Worm (Caenorhabditis elegans) whole organism, young adult: Measurements from ENCODE around the gene C16C8.9.
A peak's percentile ranks its signal among the peaks of the same experiment; 100 is the strongest.

Source experiments
- B0035.1 ChIP-seq: sonication (generic microtip); optimal IDR thresholded peaks from 2 replicates; lab custom pipeline; 2016; ENCODE audit warnings: missing genetic modification characterization, mild to moderate bottlenecking, missing compliant biosample characterization, missing genotype, missing genetic modification reagents
- C17E4.6 ChIP-seq: fragments of 200-800 bp; sonication (Bioruptor generic); IDR thresholded peaks from 2 replicates; pipeline ENCODE4 v1.3.6; 2022; ENCODE audit warnings: missing genetic modification reagents, missing genetic modification characterization, missing compliant biosample characterization
- F23B12.7 ChIP-seq: sonication (generic microtip); optimal IDR thresholded peaks from 2 replicates; lab custom pipeline; 2017; ENCODE audit warnings: missing genetic modification characterization, mild to moderate bottlenecking, missing compliant biosample characterization, antibody characterized with exemption, moderate library complexity; ENCODE audit not compliant: insufficient read depth
- F33H1.4 ChIP-seq: fragments of 200-800 bp; sonication (Bioruptor generic); IDR thresholded peaks from 2 replicates; pipeline ENCODE4 v1.3.6; 2022; ENCODE audit warnings: missing genetic modification reagents, missing genetic modification characterization, missing compliant biosample characterization
- Y53G8AR.9 ChIP-seq: fragments of 200-800 bp; sonication (Bioruptor generic); conservative IDR thresholded peaks from 2 replicates; pipeline ENCODE4 v1.3.6; 2022; ENCODE audit warnings: missing genetic modification reagents, missing genetic modification characterization, missing compliant biosample characterization
- Y79H2A.3 ChIP-seq: fragments of 200-800 bp; sonication (Bioruptor generic); conservative IDR thresholded peaks from 2 replicates; pipeline ENCODE4 v1.3.6; 2022; ENCODE audit warnings: missing genetic modification reagents, missing genetic modification characterization, missing compliant biosample characterization
- akir-1 ChIP-seq: fragments of 200-800 bp; sonication (Bioruptor generic); optimal IDR thresholded peaks from 2 replicates; lab custom pipeline; 2018; ENCODE audit warnings: mild to moderate bottlenecking, missing genetic modification characterization, moderate library complexity, missing compliant biosample characterization
- athp-1 ChIP-seq: sonication (generic microtip); optimal IDR thresholded peaks from 2 replicates; lab custom pipeline; 2017; ENCODE audit warnings: mild to moderate bottlenecking, missing genetic modification characterization, missing compliant biosample characterization
- attf-3 ChIP-seq: fragments of 200-800 bp; sonication (Bioruptor generic); conservative IDR thresholded peaks from 2 replicates; pipeline ENCODE4 v1.3.6; 2022; ENCODE audit warnings: missing genetic modification reagents, missing genetic modification characterization, missing compliant biosample characterization
- attf-5 ChIP-seq: fragments of 200-800 bp; sonication (Bioruptor generic); optimal IDR thresholded peaks from 2 replicates; lab custom pipeline; 2018; ENCODE audit warnings: mild to moderate bottlenecking, missing genetic modification characterization, missing compliant biosample characterization
- cebp-1 ChIP-seq, 2 experiments: fragments of 200-800 bp in 1 of 2; sonication (Bioruptor generic) in 1 of 2; sonication (generic microtip) in 1 of 2; IDR thresholded peaks in 1 of 2; optimal IDR thresholded peaks in 1 of 2; 2 replicates each; pipeline versions ENCODE4 v1.3.6 to Lab custom; 2017 to 2022; ENCODE audit warnings: missing compliant biosample characterization in 2 of 2, missing genetic modification characterization in 2 of 2, mild to moderate bottlenecking in 1 of 2, missing genetic modification reagents in 1 of 2, moderate library complexity in 1 of 2
- ceh-58 ChIP-seq: fragments of 200-800 bp; sonication (Bioruptor generic); IDR thresholded peaks from 2 replicates; pipeline ENCODE4 v1.3.6; 2022; ENCODE audit warnings: missing genetic modification characterization, missing compliant biosample characterization
- ceh-79 ChIP-seq: sonication (generic microtip); optimal IDR thresholded peaks from 2 replicates; lab custom pipeline; 2017; ENCODE audit warnings: mild to moderate bottlenecking, missing genetic modification characterization, missing compliant biosample characterization
- chd-7 ChIP-seq: sonication (generic microtip); optimal IDR thresholded peaks from 2 replicates; lab custom pipeline; 2016; ENCODE audit warnings: mild to moderate bottlenecking, missing genetic modification characterization, moderate library complexity, missing compliant biosample characterization
- dpff-1 ChIP-seq: sonication (generic microtip); optimal IDR thresholded peaks from 2 replicates; lab custom pipeline; 2017; ENCODE audit warnings: mild to moderate bottlenecking, missing genetic modification characterization, missing compliant biosample characterization
- him-1 ChIP-seq: sonication (generic microtip); optimal IDR thresholded peaks from 2 replicates; lab custom pipeline; 2016; ENCODE audit warnings: missing genotype, missing genetic modification reagents, missing genetic modification characterization, missing compliant biosample characterization
- hlh-26 ChIP-seq: fragments of 200-800 bp; sonication (Bioruptor generic); conservative IDR thresholded peaks from 2 replicates; pipeline ENCODE4 v1.3.6; 2022; ENCODE audit warnings: missing genetic modification reagents, missing genetic modification characterization, missing compliant biosample characterization
- hmg-20 ChIP-seq: fragments of 200-800 bp; sonication (Bioruptor generic); IDR thresholded peaks from 2 replicates; pipeline ENCODE4 v1.3.6; 2022; ENCODE audit warnings: missing genetic modification reagents, missing genetic modification characterization, missing compliant biosample characterization
- lin-54 ChIP-seq: fragments of 200-800 bp; sonication (Bioruptor generic); optimal IDR thresholded peaks from 2 replicates; lab custom pipeline; 2018; ENCODE audit warnings: mild to moderate bottlenecking, missing genetic modification characterization, missing compliant biosample characterization
- lsl-1 ChIP-seq: fragments of 200-800 bp; sonication (Bioruptor generic); optimal IDR thresholded peaks from 2 replicates; lab custom pipeline; 2018; ENCODE audit warnings: mild to moderate bottlenecking, missing genetic modification characterization, moderate library complexity, missing compliant biosample characterization
- madf-10 ChIP-seq: sonication (generic microtip); optimal IDR thresholded peaks from 2 replicates; lab custom pipeline; 2016; ENCODE audit warnings: mild to moderate bottlenecking, missing genetic modification characterization, missing compliant biosample characterization
- madf-6 ChIP-seq: fragments of 200-800 bp; sonication (Bioruptor generic); IDR thresholded peaks from 2 replicates; pipeline ENCODE4 v1.3.6; 2022; ENCODE audit warnings: missing genetic modification reagents, missing genetic modification characterization, missing compliant biosample characterization
- nfyb-1 ChIP-seq: fragments of 200-800 bp; sonication (Bioruptor generic); IDR thresholded peaks from 2 replicates; pipeline ENCODE4 v1.3.6; 2022; ENCODE audit warnings: missing genetic modification reagents, missing genetic modification characterization, missing compliant biosample characterization
- nhr-120 ChIP-seq: fragments of 200-800 bp; sonication (Bioruptor generic); IDR thresholded peaks from 2 replicates; pipeline ENCODE4 v1.3.6; 2022; ENCODE audit warnings: missing genetic modification characterization, missing compliant biosample characterization
- nhr-90 ChIP-seq: sonication (generic microtip); optimal IDR thresholded peaks from 2 replicates; lab custom pipeline; 2016; ENCODE audit warnings: missing genotype, mild to moderate bottlenecking, missing genetic modification characterization, missing compliant biosample characterization
- rcor-1 ChIP-seq: fragments of 200-800 bp; sonication (Bioruptor generic); IDR thresholded peaks from 2 replicates; pipeline ENCODE4 v1.3.6; 2022; ENCODE audit warnings: missing genetic modification reagents, missing genetic modification characterization, missing compliant biosample characterization
- rec-8 ChIP-seq, 2 experiments: sonication (generic microtip); optimal IDR thresholded peaks; 2 replicates each; lab custom pipeline; 2016; ENCODE audit warnings: mild to moderate bottlenecking in 2 of 2, missing genetic modification characterization in 2 of 2, missing genetic modification reagents in 2 of 2, missing genotype in 2 of 2, missing biosample characterization in 1 of 2, missing compliant biosample characterization in 1 of 2, moderate library complexity in 1 of 2
- sdz-38 ChIP-seq: sonication (generic microtip); optimal IDR thresholded peaks from 2 replicates; lab custom pipeline; 2016; ENCODE audit warnings: missing genotype, missing genetic modification characterization, missing compliant biosample characterization
- unc-130 ChIP-seq: sonication (generic microtip); optimal IDR thresholded peaks from 2 replicates; lab custom pipeline; 2016; ENCODE audit warnings: missing genetic modification reagents, missing genetic modification characterization, missing compliant biosample characterization
- xnd-1 ChIP-seq: sonication (generic microtip); optimal IDR thresholded peaks from 2 replicates; lab custom pipeline; 2016; ENCODE audit warnings: missing genotype, missing genetic modification reagents, missing genetic modification characterization, missing compliant biosample characterization
- zfh-2 ChIP-seq: fragments of 200-800 bp; sonication (Bioruptor generic); conservative IDR thresholded peaks from 2 replicates; pipeline ENCODE4 v1.3.6; 2022; ENCODE audit warnings: missing genetic modification reagents, missing genetic modification characterization, missing compliant biosample characterization
- ztf-22 ChIP-seq: fragments of 200-800 bp; sonication (Bioruptor generic); optimal IDR thresholded peaks from 2 replicates; lab custom pipeline; 2018; ENCODE audit warnings: mild to moderate bottlenecking, missing genetic modification characterization, moderate library complexity, missing compliant biosample characterization
- ztf-3 ChIP-seq: fragments of 200-800 bp; sonication (Bioruptor generic); optimal IDR thresholded peaks from 2 replicates; lab custom pipeline; 2018; ENCODE audit warnings: mild to moderate bottlenecking, missing genetic modification characterization, missing compliant biosample characterization

C16C8.9 gene

DNA sequence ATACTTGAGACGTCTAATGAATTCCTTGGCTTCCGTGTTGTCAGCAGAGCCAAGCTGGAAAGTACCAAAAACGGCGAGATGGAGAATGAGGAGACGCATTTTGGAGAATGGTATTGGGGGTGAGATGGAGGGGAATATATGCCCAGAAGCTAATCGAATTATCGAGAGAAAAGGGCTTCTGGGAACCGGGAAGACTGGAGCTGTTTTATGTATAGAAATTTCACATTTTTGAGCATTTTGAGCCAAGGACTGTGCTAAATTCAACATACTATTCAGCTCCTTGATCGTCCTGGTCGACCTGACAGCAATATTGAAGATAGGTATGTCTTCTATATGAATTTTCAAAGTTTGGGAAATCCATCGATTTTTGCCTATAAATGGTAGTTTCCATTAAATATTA is 2.9 kb downstream of the C16C8.9 start, which contains the start of gene C16C8.7 (continued):
- TF ChIP-seq ztf-3 (GFP tag; lab: Kevin White, UChicago), result no peak
- no peak for TF ChIP-seq F33H1.4 (GFP tag; lab: Robert Waterston, UW)
- TF ChIP-seq ztf-22 (GFP tag; lab: Kevin White, UChicago), result no peak

ce11 chrII:3459199-3459598 is 3.8 kb downstream of the C16C8.9 start:
- TF ChIP-seq attf-3, result no peak
- TF ChIP-seq C17E4.6, result no peak
- no peak for TF ChIP-seq unc-130 (GFP tag; lab: Kevin White, UChicago)
- TF ChIP-seq nfyb-1, result no peak
- TF ChIP-seq hmg-20, result no peak
- TF ChIP-seq chd-7 (tag; lab: Kevin White, UChicago), result no peak
- TF ChIP-seq F23B12.7 (tag; lab: Kevin White, UChicago), result no peak
- no peak for TF ChIP-seq hlh-26 (GFP tag; lab: Robert Waterston, UW)
- TF ChIP-seq zfh-2 (GFP tag; lab: Robert Waterston, UW), result no peak
- no peak for TF ChIP-seq attf-5 (GFP tag; lab: Kevin White, UChicago)
- no peak for TF ChIP-seq sdz-38 (tag; lab: Kevin White, UChicago)
- TF ChIP-seq ceh-58 (GFP tag; lab: Robert Waterston, UW), result no peak

DNA sequence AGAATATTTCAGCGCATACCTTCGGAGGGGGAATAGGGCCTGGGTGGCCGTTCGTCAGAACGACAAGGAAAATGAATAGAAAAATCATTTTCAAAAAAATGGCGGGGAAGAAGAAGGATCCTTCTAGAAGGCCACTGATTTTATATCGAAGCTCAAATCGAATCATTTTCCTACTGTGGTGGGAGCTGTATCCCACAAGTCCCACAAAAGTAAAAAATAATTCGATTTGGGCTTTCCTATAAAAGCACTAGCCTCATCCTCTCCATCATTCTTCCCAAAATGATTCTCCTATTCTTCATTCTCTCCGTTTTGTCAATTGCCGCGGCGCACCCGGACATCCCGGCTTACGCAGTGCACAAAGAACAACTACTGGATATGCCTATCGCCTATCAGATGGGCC is 4.8 kb downstream of the C16C8.9 start, which contains the start of the genes C16C8.26 and C16C8.19:
TSS of gene C16C8.26 (minus strand) at position 101 of the 400 bp plus-strand sequence.
TSS of gene C16C8.19 (plus strand) at position 279 of the 400 bp plus-strand sequence.
- no peak for TF ChIP-seq nhr-120 (GFP tag; lab: Robert Waterston, UW)

DNA sequence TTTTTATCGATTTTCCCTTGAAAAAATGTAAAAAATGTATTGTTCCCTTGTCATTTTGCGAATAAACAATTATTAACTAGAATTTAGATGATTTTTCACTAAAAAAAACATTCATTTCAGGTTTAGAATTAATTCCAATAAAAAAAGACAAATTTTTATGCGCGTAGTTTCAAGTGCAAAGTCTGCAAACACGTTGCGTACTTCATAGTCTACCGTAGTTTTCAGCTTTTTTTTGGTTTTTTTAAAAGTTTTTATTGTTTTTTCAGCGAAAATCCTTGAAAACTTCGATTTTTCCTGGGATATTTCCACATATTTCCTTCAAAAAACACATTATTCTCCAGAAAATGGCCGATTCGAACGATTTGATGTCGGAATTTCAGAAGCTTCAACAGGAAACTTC is 9.5 kb downstream of the C16C8.9 start, which contains the start of gene C16C8.11:
TSS of gene C16C8.11 (plus strand) at position 188 of the 400 bp plus-strand sequence.
- TF ChIP-seq nhr-90, result no peak
- 0 out of 2 replicates have a peak, but pooled peaks have one; percentile 25 for TF ChIP-seq F33H1.4 (GFP tag; lab: Robert Waterston, UW)
- no peak for TF ChIP-seq lin-54 (GFP tag; lab: Kevin White, UChicago)
- peak; percentile 80 for TF ChIP-seq lsl-1 (GFP tag; lab: Kevin White, UChicago)
- no peak for TF ChIP-seq akir-1
- TF ChIP-seq cebp-1 (GFP tag; IDR thresholded peaks at IDR 0.05; lab: Robert Waterston, UW), result no peak
- TF ChIP-seq cebp-1 (tag; optimal IDR thresholded peaks at IDR 0.05; lab: Kevin White, UChicago), result no peak
- TF ChIP-seq Y53G8AR.9 (GFP tag; lab: Robert Waterston, UW), result no peak
- TF ChIP-seq zfh-2 (GFP tag; lab: Robert Waterston, UW), result no peak
- TF ChIP-seq madf-10 (tag; lab: Kevin White, UChicago), result no peak
- no peak for TF ChIP-seq dpff-1 (tag; lab: Kevin White, UChicago)
- TF ChIP-seq xnd-1 (tag; lab: Kevin White, UChicago), result peak; percentile 7
- TF ChIP-seq rcor-1 (GFP tag; lab: Robert Waterston, UW), result no peak
- peak; percentile 20 for TF ChIP-seq athp-1 (tag; lab: Kevin White, UChicago)
- TF ChIP-seq ceh-79, result no peak
- no peak for TF ChIP-seq him-1
- TF ChIP-seq sdz-38 (tag; lab: Kevin White, UChicago), result no peak
- TF ChIP-seq rec-8 (tag; optimal IDR thresholded peaks at IDR 0.05; lab: Kevin White, UChicago), result no peak
- no peak for TF ChIP-seq B0035.1
- TF ChIP-seq madf-6, result peak; percentile 51; the same call in 1 of the 2 replicates
- no peak for TF ChIP-seq Y79H2A.3
